Worm (Caenorhabditis elegans) whole organism, late embryonic: ENCODE results near the gene Y105C5A.8.

Experiments used
- ama-1 ChIP-seq: fragments of 150-350 bp; optimal IDR thresholded peaks from 2 replicates; lab custom pipeline; 2014
- ceh-34 ChIP-seq: sonication (generic microtip); optimal IDR thresholded peaks from 2 replicates; lab custom pipeline; 2016; ENCODE audit warnings: mild to moderate bottlenecking, missing genetic modification characterization, missing compliant biosample characterization
- mec-3 ChIP-seq: sonication (generic microtip); optimal IDR thresholded peaks from 2 replicates; lab custom pipeline; 2016; ENCODE audit warnings: borderline replicate concordance, missing genetic modification characterization, missing compliant biosample characterization
- pqm-1 ChIP-seq: sonication (generic microtip); optimal IDR thresholded peaks from 2 replicates; lab custom pipeline; 2016; ENCODE audit warnings: missing genetic modification characterization, missing compliant biosample characterization
- unc-55 ChIP-seq: sonication (generic microtip); optimal IDR thresholded peaks from 2 replicates; lab custom pipeline; 2017; ENCODE audit warnings: missing biosample characterization, missing genetic modification reagents, missing genetic modification characterization

DNA sequence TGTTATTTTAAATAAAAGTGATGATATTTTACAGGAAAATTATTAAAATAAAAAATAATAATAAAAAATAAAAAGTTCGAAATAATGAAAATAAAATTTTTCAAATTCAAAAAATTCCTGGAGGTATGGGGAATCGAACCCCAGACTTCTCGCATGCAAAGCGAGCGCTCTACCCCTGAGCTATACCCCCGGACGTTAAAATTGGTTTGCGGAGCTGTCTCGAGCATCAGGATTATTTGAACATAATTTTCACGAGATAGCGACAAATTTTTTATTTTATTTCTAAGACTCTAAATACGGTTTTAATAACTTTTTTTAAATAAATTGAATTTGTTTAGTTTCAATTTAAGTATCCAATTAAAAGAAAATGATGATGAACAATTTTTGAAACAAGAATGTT lies 12.7 kb downstream of the Y105C5A.8 start:
- TF ChIP-seq mec-3 (no peak), ceh-34 (tag; lab: Kevin White, UChicago) (no peak), unc-55 (GFP tag; lab: Kevin White, UChicago) (no peak), pqm-1 (tag; lab: Kevin White, UChicago) (no peak), ama-1 (lab: Kevin White, UChicago) (no peak)
